Fruit fly (Drosophila melanogaster): ENCODE data around the gene nebu.

Gene nebu

DNA sequence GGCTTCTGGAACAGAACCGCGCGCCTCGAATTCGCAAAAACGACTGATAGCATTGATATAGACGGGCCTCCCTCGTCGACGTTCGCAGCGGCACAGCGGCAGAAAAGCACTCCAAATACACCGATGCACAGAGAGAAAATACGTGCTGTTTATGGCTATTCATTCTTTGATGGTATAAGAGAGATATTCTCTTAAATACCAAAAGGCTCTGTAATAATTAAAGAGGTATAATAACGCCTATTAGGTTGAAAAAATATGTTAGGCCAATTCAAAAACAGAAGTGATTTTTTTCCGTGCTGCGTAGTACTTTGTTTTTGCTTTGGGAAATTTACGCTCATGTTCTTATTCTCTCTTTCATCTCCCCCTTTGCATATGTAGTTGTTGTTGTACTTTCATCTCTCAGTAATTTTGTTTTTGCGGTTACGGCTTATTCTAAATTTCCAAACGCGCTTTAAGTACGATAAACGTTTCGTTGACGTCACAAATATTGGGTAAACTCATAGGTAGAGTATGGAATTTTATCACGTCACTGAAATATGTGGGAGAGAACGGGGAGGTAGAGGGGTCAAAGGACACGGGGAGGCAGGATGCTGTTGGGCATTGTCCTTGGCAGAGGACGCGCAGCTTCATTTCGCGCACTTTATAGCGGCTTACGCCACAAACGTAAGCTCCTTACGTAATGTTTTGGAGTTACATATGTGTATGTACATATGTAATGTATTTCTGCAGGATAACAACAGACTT, at the start of gene nebu (continued):
- peak; percentile 93 for TF ChIP-seq CG18476 (GFP tag; optimal IDR thresholded peaks at IDR 0.05)
- peak; percentile 94 for TF ChIP-seq CG10543 (GFP tag; optimal IDR thresholded peaks at IDR 0.05)
- TF ChIP-seq onecut (GFP tag; IDR thresholded peaks at IDR 0.05): peak; percentile 88
- TF ChIP-seq Hr39 (optimal IDR thresholded peaks at IDR 0.05): no peak
- peak; percentile 90 for TF ChIP-seq en (GFP tag; optimal IDR thresholded peaks at IDR 0.05)
- TF ChIP-seq CG10565 (GFP tag; optimal IDR thresholded peaks at IDR 0.05): peak; percentile 83
- peak; percentile 96 for TF ChIP-seq CG12071 (GFP tag; optimal IDR thresholded peaks at IDR 0.05)
- peak; percentile 97 for TF ChIP-seq CG7839 (tag; optimal IDR thresholded peaks at IDR 0.05)
- peak; percentile 98 for TF ChIP-seq CG12769 (tag; optimal IDR thresholded peaks at IDR 0.05)
- TF ChIP-seq CoRest (tag; optimal IDR thresholded peaks at IDR 0.05): peak; percentile 94
- 0 out of 2 replicates have a peak, but pooled peaks have one; percentile 15 for TF ChIP-seq CG13287 (GFP tag; IDR thresholded peaks at IDR 0.05; ENCODE audit: partially characterized antibody)
- peak; percentile 94 for TF ChIP-seq CG31441 (GFP tag; IDR thresholded peaks at IDR 0.05)
- peak; percentile 98 for TF ChIP-seq vvl (GFP tag; IDR thresholded peaks at IDR 0.05)
- TF ChIP-seq luna (GFP tag; optimal IDR thresholded peaks at IDR 0.05): peak; percentile 98
- peak; percentile 75 for TF ChIP-seq CG15601 (tag; optimal IDR thresholded peaks at IDR 0.05)
- peak; percentile 56 for TF ChIP-seq MESR4 (GFP tag; optimal IDR thresholded peaks at IDR 0.05)
- TF ChIP-seq unpg (GFP tag; optimal IDR thresholded peaks at IDR 0.05): peak; percentile 96
- peak; percentile 80 for TF ChIP-seq croc (GFP tag; conservative IDR thresholded peaks at IDR 0.05)
- TF ChIP-seq btn (GFP tag; optimal IDR thresholded peaks at IDR 0.05): peak; percentile 81
- peak; percentile 98 for TF ChIP-seq CG12659 (GFP tag; optimal IDR thresholded peaks at IDR 0.05)
- no peak for TF ChIP-seq D (optimal IDR thresholded peaks at IDR 0.05)
- peak; percentile 88 for TF ChIP-seq D (GFP tag; optimal IDR thresholded peaks at IDR 0.05)
- TF ChIP-seq ash1 (GFP tag; optimal IDR thresholded peaks at IDR 0.05): peak; percentile 84
- TF ChIP-seq Pdp1 (GFP tag; optimal IDR thresholded peaks at IDR 0.05): peak; percentile 92 to 97
- peak; percentile 81 for TF ChIP-seq CG3065 (GFP tag; optimal IDR thresholded peaks at IDR 0.05)
- TF ChIP-seq Antp (GFP tag; optimal IDR thresholded peaks at IDR 0.05): peak; percentile 97
- no peak for TF ChIP-seq CG9797 (GFP tag; optimal IDR thresholded peaks at IDR 0.05)
- TF ChIP-seq org-1 (GFP tag; optimal IDR thresholded peaks at IDR 0.05): peak; percentile 96
- TF ChIP-seq dati (GFP tag; IDR thresholded peaks at IDR 0.05): peak; percentile 85
- peak; percentile 99 for TF ChIP-seq sens (GFP tag)
- peak; percentile 92 for TF ChIP-seq Atf-2 (GFP tag; optimal IDR thresholded peaks at IDR 0.05)
- TF ChIP-seq cg (GFP tag; optimal IDR thresholded peaks at IDR 0.05): no peak
- TF ChIP-seq Sox102F (GFP tag; optimal IDR thresholded peaks at IDR 0.05): peak; percentile 95
- peak; percentile 67 for TF ChIP-seq nerfin-1 (tag; optimal IDR thresholded peaks at IDR 0.05)
- TF ChIP-seq Blimp-1 (GFP tag; optimal IDR thresholded peaks at IDR 0.05): peak; percentile 88
- peak; percentile 92 for TF ChIP-seq CG17568 (GFP tag; optimal IDR thresholded peaks at IDR 0.05)
- peak; percentile 92 for TF ChIP-seq C15 (GFP tag; IDR thresholded peaks at IDR 0.05)
- no peak for TF ChIP-seq CG6791 (GFP tag; IDR thresholded peaks at IDR 0.05; ENCODE audit: partially characterized antibody)
- TF ChIP-seq CG15011 (GFP tag; optimal IDR thresholded peaks at IDR 0.05): peak; percentile 91
- peak; percentile 96 for TF ChIP-seq CG33213 (GFP tag; optimal IDR thresholded peaks at IDR 0.05)
- peak; percentile 74 for TF ChIP-seq gsb-n (tag; optimal IDR thresholded peaks at IDR 0.05)
- peak; percentile 97 for TF ChIP-seq CG2678 (tag; optimal IDR thresholded peaks at IDR 0.05)
- no peak for TF ChIP-seq Opbp (GFP tag; IDR thresholded peaks at IDR 0.05; ENCODE audit: partially characterized antibody)
- no peak for TF ChIP-seq inv (GFP tag; IDR thresholded peaks at IDR 0.05; ENCODE audit: partially characterized antibody)
- peak; percentile 96 for TF ChIP-seq CG12391 (tag; optimal IDR thresholded peaks at IDR 0.05)
- no peak for TF ChIP-seq amos (GFP tag; IDR thresholded peaks at IDR 0.05; ENCODE audit: partially characterized antibody)
- no peak; the same call in 2 of the 3 replicates for TF ChIP-seq CG3726 (GFP tag; IDR thresholded peaks at IDR 0.05)
- peak; percentile 94 for TF ChIP-seq CG12942 (GFP tag; optimal IDR thresholded peaks at IDR 0.05)
- TF ChIP-seq otp (GFP tag; IDR thresholded peaks at IDR 0.05): peak; percentile 92
